Fruit fly (Drosophila melanogaster): Measurements from ENCODE around the gene CG12991.

CG12991 gene

DNA sequence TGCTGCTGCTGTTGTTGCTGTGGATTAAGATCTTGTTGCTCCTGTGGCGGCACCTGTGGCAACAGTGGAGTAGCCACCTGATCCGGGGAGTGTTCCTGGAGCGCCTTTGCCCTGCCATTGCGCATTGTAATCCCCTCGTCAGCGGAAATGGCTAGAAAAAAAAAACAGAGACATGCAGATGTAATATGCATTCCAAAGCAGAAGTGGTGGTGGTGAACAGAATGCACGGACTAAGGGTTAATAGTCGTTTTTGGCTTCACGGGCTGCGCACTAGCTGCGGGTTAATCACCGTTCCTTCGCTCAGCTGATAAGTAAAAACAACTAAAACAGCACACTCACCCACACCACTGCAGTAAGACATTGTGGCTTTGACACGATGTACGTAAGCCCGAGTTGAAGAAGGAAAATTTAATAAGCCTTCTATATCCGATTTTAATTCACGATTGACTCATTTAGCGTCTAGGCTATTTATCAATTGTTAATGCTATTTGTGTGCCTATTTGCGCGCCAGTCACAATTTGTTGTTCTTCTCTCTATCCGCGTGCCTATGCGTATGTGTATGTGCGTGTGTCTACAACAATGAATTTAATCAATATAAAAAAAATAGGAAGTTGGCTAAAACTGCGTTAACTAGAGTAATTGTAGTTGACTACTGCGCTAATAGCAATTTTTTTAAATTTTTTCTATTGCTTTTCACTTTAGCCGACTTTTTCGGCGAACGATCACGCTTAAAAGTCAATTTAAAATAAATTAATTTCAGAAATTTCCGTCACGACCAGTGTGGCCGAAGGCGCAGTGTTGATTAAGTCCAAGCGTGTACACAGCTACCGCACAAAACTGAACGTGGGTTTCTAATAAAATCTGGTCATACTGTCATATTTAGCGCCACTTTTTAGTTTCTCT lies 47.7 kb downstream of the CG12991 start, which contains the start of gene stas:
stas (minus strand) TSS at position 806 of the 903 bp plus-strand sequence.
- TF ChIP-seq grau (tag; optimal IDR thresholded peaks at IDR 0.05) (peak; percentile 11), cas (GFP tag; IDR thresholded peaks at IDR 0.05) (no peak), exex (tag; optimal IDR thresholded peaks at IDR 0.05) (peak; percentile 40), peb (GFP tag; IDR thresholded peaks at IDR 0.05) (no peak), CG2678 (tag; optimal IDR thresholded peaks at IDR 0.05) (peak; percentile 30), Eip74EF (GFP tag; optimal IDR thresholded peaks at IDR 0.05) (peak in 1 of 2 experiments; percentile 38), fd64A (GFP tag; optimal IDR thresholded peaks at IDR 0.05) (no peak), CG14441 (GFP tag; IDR thresholded peaks at IDR 0.05) (no peak), CG33557 (GFP tag; optimal IDR thresholded peaks at IDR 0.05) (no peak), CG31441 (GFP tag; IDR thresholded peaks at IDR 0.05) (peak; percentile 40; the same call in 1 of the 2 replicates), Bgb (GFP tag; IDR thresholded peaks at IDR 0.05; ENCODE audit: partially characterized antibody) (peak; percentile 53; the same call in 1 of the 2 replicates), CG17186 (GFP tag; optimal IDR thresholded peaks at IDR 0.05) (peak; percentile 31), CG15601 (tag; optimal IDR thresholded peaks at IDR 0.05) (peak; percentile 35), CG42726 (GFP tag; IDR thresholded peaks at IDR 0.05; ENCODE audit: partially characterized antibody) (0 out of 2 replicates have a peak, but pooled peaks have one; percentile 12), dati (GFP tag; IDR thresholded peaks at IDR 0.05) (no peak), CG9215 (GFP tag; IDR thresholded peaks at IDR 0.05) (no peak), CG34422 (GFP tag; IDR thresholded peaks at IDR 0.05) (peak; percentile 42; the same call in 1 of the 3 replicates), Nf-YC (tag; optimal IDR thresholded peaks at IDR 0.05) (peak; percentile 29), Fer1 (GFP tag; optimal IDR thresholded peaks at IDR 0.05) (peak; percentile 9), CG15269 (tag; optimal IDR thresholded peaks at IDR 0.05) (peak; percentile 29), mirr (GFP tag; optimal IDR thresholded peaks at IDR 0.05) (no peak), Vsx1 (GFP tag; optimal IDR thresholded peaks at IDR 0.05) (peak; percentile 9), hth (optimal IDR thresholded peaks at IDR 0.05) (no peak), trem (tag; optimal IDR thresholded peaks at IDR 0.05) (peak; percentile 7), gfzf (GFP tag; optimal IDR thresholded peaks at IDR 0.05) (peak; percentile 81), CG9817 (tag; optimal IDR thresholded peaks at IDR 0.05) (no peak), Dip3 (GFP tag; optimal IDR thresholded peaks at IDR 0.05) (no peak), so (GFP tag; IDR thresholded peaks at IDR 0.05) (no peak), CG12391 (tag; optimal IDR thresholded peaks at IDR 0.05) (peak; percentile 27), Opbp (GFP tag; IDR thresholded peaks at IDR 0.05; ENCODE audit: partially characterized antibody) (0 out of 3 replicates have a peak, but pooled peaks have one; percentile 25), YL-1 (GFP tag; optimal IDR thresholded peaks at IDR 0.05) (peak; percentile 81), tll (GFP tag; optimal IDR thresholded peaks at IDR 0.05) (peak in 1 of 2 experiments; percentile 55), CG8944 (GFP tag; optimal IDR thresholded peaks at IDR 0.05) (no peak), zen2 (GFP tag; IDR thresholded peaks at IDR 0.05; ENCODE audit: partially characterized antibody) (no peak), sqz (GFP tag; optimal IDR thresholded peaks at IDR 0.05) (peak; percentile 81), CG2199 (GFP tag; IDR thresholded peaks at IDR 0.05) (no peak), CoRest (tag; optimal IDR thresholded peaks at IDR 0.05) (peak; percentile 9), CG18599 (GFP tag; optimal IDR thresholded peaks at IDR 0.05) (no peak), nerfin-1 (tag; optimal IDR thresholded peaks at IDR 0.05) (peak; percentile 33), Neu2 (GFP tag; optimal IDR thresholded peaks at IDR 0.05; ENCODE audit: borderline replicate concordance) (no peak), CG18764 (GFP tag; optimal IDR thresholded peaks at IDR 0.05) (no peak), CG33213 (GFP tag; optimal IDR thresholded peaks at IDR 0.05) (peak; percentile 16), CG1602 (GFP tag; optimal IDR thresholded peaks at IDR 0.05) (no peak), tx (GFP tag; optimal IDR thresholded peaks at IDR 0.05) (no peak), Med (GFP tag) (peak; percentile 60), Nf-YB (GFP tag; optimal IDR thresholded peaks at IDR 0.05) (no peak), CG3838 (GFP tag; optimal IDR thresholded peaks at IDR 0.05) (no peak)

Measured in whole organism, embryonic.